Fruit fly (Drosophila melanogaster): ENCODE measurements around the gene ppk10.

Gene ppk10

DNA sequence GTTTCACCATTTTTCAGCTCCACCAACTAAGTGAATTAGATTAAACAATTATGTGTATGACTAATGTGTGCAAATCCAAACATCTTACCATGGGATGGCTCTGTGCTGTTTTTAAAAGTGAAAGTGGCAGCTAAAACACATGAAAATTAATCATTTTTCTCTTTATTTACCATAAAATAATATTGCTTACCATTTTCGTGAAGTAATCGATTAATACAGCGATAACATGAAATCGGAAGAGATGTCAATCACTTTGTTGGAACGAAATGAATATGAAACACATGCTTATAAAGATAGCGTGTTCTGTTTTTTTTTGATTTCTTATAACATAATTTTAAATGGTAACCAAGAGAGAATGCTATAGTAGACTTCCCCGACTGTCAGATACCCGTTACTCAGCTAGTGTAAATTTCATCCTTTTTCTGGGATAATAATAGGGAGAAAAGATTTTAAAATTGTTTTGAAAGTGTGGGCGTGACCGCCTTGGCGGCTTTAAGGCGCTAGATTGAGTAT lies 48.3 kb downstream of the ppk10 start (continued):
- TF ChIP-seq Dip3 (GFP tag; optimal IDR thresholded peaks at IDR 0.05) (no peak), CG11504 (tag; optimal IDR thresholded peaks at IDR 0.05) (no peak), vnd (GFP tag; IDR thresholded peaks at IDR 0.05; ENCODE audit: partially characterized antibody) (0 out of 3 replicates have a peak, but pooled peaks have one; percentile 38), CG10267 (tag; optimal IDR thresholded peaks at IDR 0.05) (peak; percentile 15), Mrtf (GFP tag; IDR thresholded peaks at IDR 0.05) (no peak), CG1603 (tag; optimal IDR thresholded peaks at IDR 0.05) (peak; percentile 91), CG6272 (GFP tag; IDR thresholded peaks at IDR 0.05) (no peak), ssp (GFP tag; IDR thresholded peaks at IDR 0.05) (no peak), E2f1 (GFP tag; IDR thresholded peaks at IDR 0.05) (no peak), tx (GFP tag; optimal IDR thresholded peaks at IDR 0.05) (no peak), CG12744 (GFP tag; optimal IDR thresholded peaks at IDR 0.05) (no peak), CG14014 (GFP tag; IDR thresholded peaks at IDR 0.05) (no peak), CG10147 (GFP tag; optimal IDR thresholded peaks at IDR 0.05) (no peak), dmrt99B (tag; optimal IDR thresholded peaks at IDR 0.05) (no peak), sens (GFP tag) (peak; percentile 91), CG18619 (GFP tag; optimal IDR thresholded peaks at IDR 0.05) (no peak), CG8924 (tag; optimal IDR thresholded peaks at IDR 0.05) (peak; percentile 79), Ada2b (GFP tag; IDR thresholded peaks at IDR 0.05) (no peak), crp (GFP tag; optimal IDR thresholded peaks at IDR 0.05) (no peak), mld (GFP tag; IDR thresholded peaks at IDR 0.05; ENCODE audit: partially characterized antibody) (no peak), CG15011 (GFP tag; optimal IDR thresholded peaks at IDR 0.05) (no peak), CG6791 (GFP tag; IDR thresholded peaks at IDR 0.05; ENCODE audit: partially characterized antibody) (peak; percentile 32; the same call in 1 of the 3 replicates), CG2199 (GFP tag; IDR thresholded peaks at IDR 0.05) (no peak), GATAe (GFP tag; conservative IDR thresholded peaks at IDR 0.05) (no peak), jigr1 (GFP tag; IDR thresholded peaks at IDR 0.05) (no peak), Bdp1 (GFP tag; optimal IDR thresholded peaks at IDR 0.05) (no peak), Oli (tag; optimal IDR thresholded peaks at IDR 0.05) (no peak), CG8281 (tag; optimal IDR thresholded peaks at IDR 0.05) (no peak), Spps (tag; optimal IDR thresholded peaks at IDR 0.05) (no peak), CG17186 (GFP tag; optimal IDR thresholded peaks at IDR 0.05) (no peak), zf30C (GFP tag; optimal IDR thresholded peaks at IDR 0.05) (no peak), CG12155 (GFP tag; optimal IDR thresholded peaks at IDR 0.05) (no peak), ro (GFP tag; IDR thresholded peaks at IDR 0.05) (no peak), oc (tag; optimal IDR thresholded peaks at IDR 0.05) (no peak), phol (tag; optimal IDR thresholded peaks at IDR 0.05) (peak; percentile 13), stwl (tag; optimal IDR thresholded peaks at IDR 0.05) (peak; percentile 10), gsb (GFP tag; IDR thresholded peaks at IDR 0.05) (no peak), CG15073 (GFP tag; optimal IDR thresholded peaks at IDR 0.05) (no peak), CG11398 (GFP tag; optimal IDR thresholded peaks at IDR 0.05) (no peak), CG13287 (GFP tag; IDR thresholded peaks at IDR 0.05; ENCODE audit: partially characterized antibody) (peak; percentile 62), pfk (GFP tag; optimal IDR thresholded peaks at IDR 0.05) (peak; percentile 92), CG3065 (GFP tag; optimal IDR thresholded peaks at IDR 0.05) (peak; percentile 95), nerfin-2 (GFP tag; IDR thresholded peaks at IDR 0.05; ENCODE audit: partially characterized antibody) (no peak), CG30431 (GFP tag; optimal IDR thresholded peaks at IDR 0.05) (no peak), Med (GFP tag) (peak; percentile 59), chn (GFP tag; optimal IDR thresholded peaks at IDR 0.05) (no peak), Opbp (GFP tag; IDR thresholded peaks at IDR 0.05; ENCODE audit: partially characterized antibody) (no peak), Kr (GFP tag; optimal IDR thresholded peaks at IDR 0.05) (no peak), Hand (GFP tag; optimal IDR thresholded peaks at IDR 0.05) (no peak), esg (GFP tag; conservative IDR thresholded peaks at IDR 0.05) (no peak)

Measured in whole organism, embryonic.